Worm (Caenorhabditis elegans) whole organism, early embryonic: ENCODE data around the gene Y38H6C.16.

Experiments used
- B0310.2 ChIP-seq: sonication (generic microtip); optimal IDR thresholded peaks from 2 replicates; lab custom pipeline; 2016; ENCODE audit warnings: mild to moderate bottlenecking, missing genetic modification characterization, missing compliant biosample characterization
- F13C5.2 ChIP-seq: sonication (generic microtip); optimal IDR thresholded peaks from 2 replicates; lab custom pipeline; 2017; ENCODE audit warnings: mild to moderate bottlenecking, missing genetic modification characterization, inconsistent platforms, missing compliant biosample characterization
- aly-1 ChIP-seq: sonication (generic microtip); optimal IDR thresholded peaks from 2 replicates; lab custom pipeline; 2016; ENCODE audit warnings: missing genetic modification characterization, missing compliant biosample characterization
- ama-1 ChIP-seq: fragments of 150-350 bp; optimal IDR thresholded peaks from 2 replicates; lab custom pipeline; 2014
- ceh-13 ChIP-seq: fragments of 200-800 bp; sonication (Bioruptor generic); optimal IDR thresholded peaks from 2 replicates; lab custom pipeline; 2018; ENCODE audit warnings: mild to moderate bottlenecking, missing genetic modification characterization, missing compliant biosample characterization
- ceh-36 ChIP-seq: sonication (generic microtip); optimal IDR thresholded peaks from 2 replicates; lab custom pipeline; 2016; ENCODE audit warnings: missing genetic modification characterization, inconsistent platforms, missing compliant biosample characterization
- ets-7 ChIP-seq: sonication (generic microtip); optimal IDR thresholded peaks from 2 replicates; lab custom pipeline; 2016; ENCODE audit warnings: missing genotype, missing genetic modification characterization, missing compliant biosample characterization
- flt-1 ChIP-seq: fragments of 200-800 bp; sonication (Bioruptor generic); IDR thresholded peaks from 2 replicates; pipeline ENCODE4 v1.3.6; 2022; ENCODE audit warnings: missing genetic modification characterization, missing compliant biosample characterization
- hmbx-1 ChIP-seq: sonication (generic microtip); optimal IDR thresholded peaks from 2 replicates; lab custom pipeline; 2016; ENCODE audit warnings: mild to moderate bottlenecking, missing genetic modification characterization, missing compliant biosample characterization
- hmg-4 ChIP-seq: fragments of 200-800 bp; sonication (Bioruptor generic); optimal IDR thresholded peaks from 2 replicates; lab custom pipeline; 2018; ENCODE audit warnings: mild to moderate bottlenecking, missing genetic modification characterization, missing compliant biosample characterization
- hnd-1 ChIP-seq: sonication (generic microtip); optimal IDR thresholded peaks from 2 replicates; lab custom pipeline; 2016; ENCODE audit warnings: missing genetic modification characterization, missing compliant biosample characterization
- pes-1 ChIP-seq: fragments of 200-800 bp; sonication (Bioruptor generic); IDR thresholded peaks from 2 replicates; pipeline ENCODE4 v1.3.6; 2022; ENCODE audit warnings: missing genetic modification reagents, missing genetic modification characterization, missing compliant biosample characterization
- scrt-1 ChIP-seq: fragments of 200-800 bp; sonication (Bioruptor generic); IDR thresholded peaks from 2 replicates; pipeline ENCODE4 v1.3.6; 2022; ENCODE audit warnings: missing genetic modification characterization, missing compliant biosample characterization
- sea-1 ChIP-seq: fragments of 200-800 bp; sonication (Bioruptor generic); conservative IDR thresholded peaks from 2 replicates; pipeline ENCODE4 v1.3.6; 2022; ENCODE audit warnings: missing genetic modification characterization, missing compliant biosample characterization
- tbx-11 ChIP-seq: fragments of 200-800 bp; sonication (Bioruptor generic); IDR thresholded peaks from 2 replicates; pipeline ENCODE4 v1.3.6; 2022; ENCODE audit warnings: missing genetic modification characterization, missing compliant biosample characterization
- tbx-37 ChIP-seq: fragments of 200-800 bp; sonication (Bioruptor generic); conservative IDR thresholded peaks from 2 replicates; pipeline ENCODE4 v1.3.6; 2022; ENCODE audit warnings: missing genetic modification reagents, missing genetic modification characterization, missing compliant biosample characterization
- tra-4 ChIP-seq: sonication (generic microtip); optimal IDR thresholded peaks from 2 replicates; lab custom pipeline; 2017; ENCODE audit warnings: missing genetic modification characterization, missing compliant biosample characterization

The Y38H6C.16 gene

ce11 chrV:20539055-20539454 is at the start of gene Y38H6C.16:
Y38H6C.16 (minus strand) TSS chrV:20539347.
- no peak for TF ChIP-seq pes-1 (GFP tag; lab: Robert Waterston, UW)
- TF ChIP-seq B0310.2 (tag; lab: Kevin White, UChicago) = no peak
- no peak for TF ChIP-seq ama-1 (lab: Kevin White, UChicago)
- TF ChIP-seq hmg-4 (GFP tag; lab: Kevin White, UChicago) = no peak
- TF ChIP-seq tbx-11 = no peak
- no peak for TF ChIP-seq flt-1 (GFP tag; lab: Robert Waterston, UW)
- no peak for TF ChIP-seq hmbx-1 (tag; lab: Kevin White, UChicago)
- no peak for TF ChIP-seq sea-1 (GFP tag; lab: Robert Waterston, UW)
- no peak for TF ChIP-seq aly-1 (tag; lab: Kevin White, UChicago)
- TF ChIP-seq scrt-1 (GFP tag; lab: Robert Waterston, UW) = no peak

- TF ChIP-seq tbx-11 (0 out of 2 replicates have a peak, but pooled peaks have one; percentile 18), hnd-1 (no peak), ceh-36 (tag; lab: Kevin White, UChicago) (no peak), scrt-1 (GFP tag; lab: Robert Waterston, UW) (no peak), ets-7 (tag; lab: Kevin White, UChicago) (no peak), B0310.2 (tag; lab: Kevin White, UChicago) (no peak), flt-1 (GFP tag; lab: Robert Waterston, UW) (no peak), tra-4 (tag; lab: Kevin White, UChicago) (no peak), ama-1 (lab: Kevin White, UChicago) (no peak), pes-1 (GFP tag; lab: Robert Waterston, UW) (0 out of 2 replicates have a peak, but pooled peaks have one; percentile 42), tbx-37 (0 out of 2 replicates have a peak, but pooled peaks have one; percentile 19), hmg-4 (GFP tag; lab: Kevin White, UChicago) (peak; percentile 32), sea-1 (GFP tag; lab: Robert Waterston, UW) (no peak), hmbx-1 (tag; lab: Kevin White, UChicago) (no peak), F13C5.2 (tag; lab: Kevin White, UChicago) (peak; percentile 76), aly-1 (tag; lab: Kevin White, UChicago) (no peak), ceh-13 (GFP tag; lab: Kevin White, UChicago) (no peak)
Observed at ce11 chrV:20580511-20581040, 41.4 kb upstream of the Y38H6C.16 start, which contains the start of gene F26F2.7. F26F2.7 (plus strand) TSS chrV:20580990.

ce11 chrV:20579534-20579933 is 40.4 kb upstream of the Y38H6C.16 start, which contains the start of gene F26F2.8:
F26F2.8 (plus strand) TSS chrV:20579546.
- no peak for TF ChIP-seq flt-1 (GFP tag; lab: Robert Waterston, UW)
- TF ChIP-seq tra-4 (tag; lab: Kevin White, UChicago) = no peak
- no peak for TF ChIP-seq scrt-1 (GFP tag; lab: Robert Waterston, UW)
- TF ChIP-seq hnd-1 = no peak
- no peak for TF ChIP-seq aly-1 (tag; lab: Kevin White, UChicago)
- TF ChIP-seq hmbx-1 (tag; lab: Kevin White, UChicago) = no peak
- no peak for TF ChIP-seq F13C5.2 (tag; lab: Kevin White, UChicago)
- TF ChIP-seq ceh-36 (tag; lab: Kevin White, UChicago) = no peak
- TF ChIP-seq ets-7 (tag; lab: Kevin White, UChicago) = no peak
- TF ChIP-seq pes-1 (GFP tag; lab: Robert Waterston, UW) = no peak
- no peak for TF ChIP-seq tbx-11
- no peak for TF ChIP-seq tbx-37
- no peak for TF ChIP-seq sea-1 (GFP tag; lab: Robert Waterston, UW)
- TF ChIP-seq ama-1 (lab: Kevin White, UChicago) = no peak

- no peak for TF ChIP-seq aly-1 (tag; lab: Kevin White, UChicago)
- no peak for TF ChIP-seq tra-4 (tag; lab: Kevin White, UChicago)
- TF ChIP-seq ceh-13 (GFP tag; lab: Kevin White, UChicago) = no peak
- no peak for TF ChIP-seq pes-1 (GFP tag; lab: Robert Waterston, UW)
- TF ChIP-seq scrt-1 (GFP tag; lab: Robert Waterston, UW) = no peak
- no peak for TF ChIP-seq tbx-11
- TF ChIP-seq tbx-37 = no peak
- no peak for TF ChIP-seq F13C5.2 (tag; lab: Kevin White, UChicago)
- TF ChIP-seq ets-7 (tag; lab: Kevin White, UChicago) = no peak
- TF ChIP-seq hnd-1 = no peak
- no peak for TF ChIP-seq ceh-36 (tag; lab: Kevin White, UChicago)
Observed at ce11 chrV:20574872-20575271, 35.7 kb upstream of the Y38H6C.16 start.

- TF ChIP-seq tbx-37 (no peak), ets-7 (tag; lab: Kevin White, UChicago) (no peak), flt-1 (GFP tag; lab: Robert Waterston, UW) (no peak), pes-1 (GFP tag; lab: Robert Waterston, UW) (no peak), scrt-1 (GFP tag; lab: Robert Waterston, UW) (no peak), aly-1 (tag; lab: Kevin White, UChicago) (no peak), hmg-4 (GFP tag; lab: Kevin White, UChicago) (no peak), hnd-1 (no peak), ceh-36 (tag; lab: Kevin White, UChicago) (no peak), ceh-13 (GFP tag; lab: Kevin White, UChicago) (no peak), ama-1 (lab: Kevin White, UChicago) (no peak), B0310.2 (tag; lab: Kevin White, UChicago) (no peak), F13C5.2 (tag; lab: Kevin White, UChicago) (no peak)
Observed at ce11 chrV:20574314-20574713, 35.2 kb upstream of the Y38H6C.16 start, which contains the start of gene clec-263. clec-263 (plus strand) TSS chrV:20574614.

- no peak for TF ChIP-seq F13C5.2 (tag; lab: Kevin White, UChicago)
- no peak for TF ChIP-seq ceh-13 (GFP tag; lab: Kevin White, UChicago)
- TF ChIP-seq flt-1 (GFP tag; lab: Robert Waterston, UW) = no peak
- no peak for TF ChIP-seq ets-7 (tag; lab: Kevin White, UChicago)
- no peak for TF ChIP-seq hmbx-1 (tag; lab: Kevin White, UChicago)
- TF ChIP-seq aly-1 (tag; lab: Kevin White, UChicago) = no peak
- TF ChIP-seq hnd-1 = no peak
- no peak for TF ChIP-seq hmg-4 (GFP tag; lab: Kevin White, UChicago)
Observed at ce11 chrV:20573392-20573791, 34.2 kb upstream of the Y38H6C.16 start, which contains the start of gene F26F2.5. F26F2.5 (plus strand) TSS chrV:20573692.
